Fruit fly (Drosophila melanogaster) whole organism, embryonic: ENCODE measurements around the gene Dfd.

Experiments
- BEAF-32 ChIP-seq: fragments of 200-800 bp; sonication (Bioruptor generic); optimal IDR thresholded peaks from 3 replicates; lab custom pipeline; 2017; ENCODE audit warnings: missing biosample characterization, missing genetic modification characterization, mild to moderate bottlenecking, moderate library complexity, missing genetic modification reagents
- CG10462 ChIP-seq: fragments of 200-800 bp; sonication (Bioruptor generic); optimal IDR thresholded peaks from 2 replicates; lab custom pipeline; 2016; ENCODE audit warnings: missing biosample characterization, missing genetic modification characterization
- CG11093 ChIP-seq: fragments of 200-800 bp; sonication (Bioruptor generic); IDR thresholded peaks from 3 replicates; pipeline ENCODE4 v1.3.6; 2022; ENCODE audit warnings: missing biosample characterization, missing genetic modification characterization
- CG12942 ChIP-seq: fragments of 200-800 bp; sonication (Bioruptor generic); optimal IDR thresholded peaks from 3 replicates; lab custom pipeline; 2016; ENCODE audit warnings: missing biosample characterization, missing genetic modification characterization
- CG13296 ChIP-seq: fragments of 200-800 bp; sonication (Bioruptor generic); optimal IDR thresholded peaks from 3 replicates; lab custom pipeline; 2018; ENCODE audit warnings: missing biosample characterization, mild to moderate bottlenecking, missing genetic modification characterization
- CG13424 ChIP-seq: fragments of 200-800 bp; sonication (Bioruptor generic); optimal IDR thresholded peaks from 2 replicates; lab custom pipeline; 2019; ENCODE audit warnings: missing biosample characterization, mild to moderate bottlenecking, missing genetic modification characterization, moderate library complexity
- CG1602 ChIP-seq: fragments of 200-800 bp; sonication (Bioruptor generic); optimal IDR thresholded peaks from 3 replicates; lab custom pipeline; 2016; ENCODE audit warnings: missing biosample characterization, missing genetic modification characterization
- CG1603 ChIP-seq: fragments of 200-800 bp; sonication (Bioruptor generic); optimal IDR thresholded peaks from 2 replicates; lab custom pipeline; 2019; ENCODE audit warnings: missing biosample characterization, mild to moderate bottlenecking, missing genetic modification characterization, moderate library complexity
- CG1647 ChIP-seq: fragments of 200-800 bp; sonication (Bioruptor generic); optimal IDR thresholded peaks from 3 replicates; lab custom pipeline; 2016; ENCODE audit warnings: missing biosample characterization, missing genetic modification characterization
- CG16813 ChIP-seq: fragments of 200-800 bp; sonication (Bioruptor generic); IDR thresholded peaks from 3 replicates; pipeline ENCODE4 v1.3.6; 2022; ENCODE audit warnings: missing biosample characterization, missing genetic modification characterization; ENCODE audit not compliant: partially characterized antibody
- CG17186 ChIP-seq: fragments of 200-800 bp; sonication (Bioruptor generic); optimal IDR thresholded peaks from 3 replicates; lab custom pipeline; 2017; ENCODE audit warnings: missing biosample characterization, missing genetic modification reagents, missing genetic modification characterization
- CG1792 ChIP-seq: fragments of 200-800 bp; sonication (Bioruptor generic); optimal IDR thresholded peaks from 2 replicates; lab custom pipeline; 2016; ENCODE audit warnings: missing biosample characterization, missing genetic modification characterization
- CG18619 ChIP-seq: fragments of 200-800 bp; sonication (Bioruptor generic); optimal IDR thresholded peaks from 3 replicates; lab custom pipeline; 2017; ENCODE audit warnings: missing biosample characterization, mild to moderate bottlenecking, missing genetic modification characterization
- CG31441 ChIP-seq: fragments of 200-800 bp; sonication (Bioruptor generic); IDR thresholded peaks from 2 replicates; pipeline ENCODE4 v1.3.6; 2022; ENCODE audit warnings: missing biosample characterization, missing genetic modification characterization
- CG32532 ChIP-seq: fragments of 200-800 bp; sonication (Bioruptor generic); IDR thresholded peaks from 2 replicates; pipeline ENCODE4 v1.3.6; 2022; ENCODE audit warnings: missing biosample characterization, missing genetic modification characterization
- CG32772 ChIP-seq: fragments of 200-800 bp; sonication (Bioruptor generic); IDR thresholded peaks from 2 replicates; pipeline ENCODE4 v1.3.6; 2022; ENCODE audit warnings: missing biosample characterization, missing genetic modification characterization
- CG3281 ChIP-seq: fragments of 200-800 bp; sonication (Bioruptor generic); optimal IDR thresholded peaks from 3 replicates; lab custom pipeline; 2017; ENCODE audit warnings: missing biosample characterization, mild to moderate bottlenecking, missing genetic modification characterization
- CG3726 ChIP-seq: fragments of 200-800 bp; sonication (Bioruptor generic); IDR thresholded peaks from 3 replicates; pipeline ENCODE4, ENCODE4 v1.3.6; 2022; ENCODE audit warnings: missing biosample characterization, missing genetic modification characterization
- CG4730 ChIP-seq: fragments of 200-800 bp; sonication (Bioruptor generic); IDR thresholded peaks from 2 replicates; pipeline ENCODE4 v1.3.6; 2022; ENCODE audit warnings: missing biosample characterization, missing genetic modification characterization
- CG6175 ChIP-seq: fragments of 200-800 bp; sonication (Bioruptor generic); IDR thresholded peaks from 3 replicates; pipeline ENCODE4 v1.3.6; 2022; ENCODE audit warnings: missing biosample characterization, missing genetic modification characterization
- CG6272 ChIP-seq: fragments of 200-800 bp; sonication (Bioruptor generic); IDR thresholded peaks from 2 replicates; pipeline ENCODE4 v1.3.6; 2022; ENCODE audit warnings: missing biosample characterization, missing genetic modification characterization
- CG6654 ChIP-seq: fragments of 200-800 bp; sonication (Bioruptor generic); optimal IDR thresholded peaks from 2 replicates; lab custom pipeline; 2017; ENCODE audit warnings: missing biosample characterization, mild to moderate bottlenecking, missing genetic modification characterization
- CG7271 ChIP-seq: fragments of 200-800 bp; sonication (Bioruptor generic); optimal IDR thresholded peaks from 2 replicates; lab custom pipeline; 2018; ENCODE audit warnings: missing biosample characterization, mild to moderate bottlenecking, missing genetic modification characterization, moderate library complexity
- CG8388 ChIP-seq: fragments of 200-800 bp; sonication (Bioruptor generic); optimal IDR thresholded peaks from 2 replicates; lab custom pipeline; 2019; ENCODE audit warnings: missing biosample characterization, mild to moderate bottlenecking, missing genetic modification characterization, moderate library complexity
- CG9437 ChIP-seq: fragments of 200-800 bp; sonication (Bioruptor generic); optimal IDR thresholded peaks from 2 replicates; lab custom pipeline; 2018; ENCODE audit warnings: missing biosample characterization, mild to moderate bottlenecking, missing genetic modification characterization
- CkIIα-i1 ChIP-seq: fragments of 200-800 bp; sonication (Bioruptor generic); IDR thresholded peaks from 2 replicates; pipeline ENCODE4 v1.3.6; 2022; ENCODE audit warnings: missing biosample characterization, missing genetic modification characterization
- Dek ChIP-seq: fragments of 200-800 bp; sonication (Bioruptor generic); optimal IDR thresholded peaks from 3 replicates; lab custom pipeline; 2019; ENCODE audit warnings: missing biosample characterization, mild to moderate bottlenecking, missing genetic modification characterization, moderate library complexity
- Dip3 ChIP-seq: fragments of 200-800 bp; sonication (Bioruptor generic); optimal IDR thresholded peaks from 3 replicates; lab custom pipeline; 2016; ENCODE audit warnings: missing biosample characterization, missing genetic modification characterization
- Drgx ChIP-seq: fragments of 200-800 bp; sonication (Bioruptor generic); IDR thresholded peaks from 2 replicates; pipeline ENCODE4 v1.3.6; 2022; ENCODE audit warnings: missing biosample characterization, missing genetic modification characterization
- Fer1 ChIP-seq: fragments of 200-800 bp; sonication (Bioruptor generic); optimal IDR thresholded peaks from 2 replicates; lab custom pipeline; 2017; ENCODE audit warnings: missing biosample characterization, mild to moderate bottlenecking, missing genetic modification characterization
- Fer2 ChIP-seq: fragments of 200-800 bp; sonication (Bioruptor generic); optimal IDR thresholded peaks from 2 replicates; lab custom pipeline; 2018; ENCODE audit warnings: missing biosample characterization, mild to moderate bottlenecking, missing genetic modification characterization, moderate library complexity
- Oli ChIP-seq: fragments of 200-800 bp; sonication (Bioruptor generic); optimal IDR thresholded peaks from 2 replicates; lab custom pipeline; 2018; ENCODE audit warnings: missing biosample characterization, mild to moderate bottlenecking, missing genetic modification characterization, moderate library complexity
- Opbp ChIP-seq: fragments of 200-800 bp; sonication (Bioruptor generic); IDR thresholded peaks from 3 replicates; pipeline ENCODE4 v1.3.6; 2022; ENCODE audit warnings: missing biosample characterization, missing genetic modification characterization; ENCODE audit not compliant: partially characterized antibody
- Poxn ChIP-seq: fragments of 200-800 bp; sonication (Bioruptor generic); IDR thresholded peaks from 2 replicates; pipeline ENCODE4 v1.3.6; 2022; ENCODE audit warnings: missing biosample characterization, missing genetic modification characterization
- az2 ChIP-seq: fragments of 200-800 bp; sonication (Bioruptor generic); optimal IDR thresholded peaks from 3 replicates; lab custom pipeline; 2016; ENCODE audit warnings: missing biosample characterization, missing genetic modification characterization
- bsh ChIP-seq, 2 experiments: fragments of 200-800 bp; sonication (Bioruptor generic); optimal IDR thresholded peaks; 2 replicates each; lab custom pipeline; 2017 to 2018; ENCODE audit warnings: mild to moderate bottlenecking in 2 of 2, missing biosample characterization in 2 of 2, missing genetic modification characterization in 2 of 2, moderate library complexity in 1 of 2
- chinmo ChIP-seq: fragments of 200-800 bp; sonication (Bioruptor generic); IDR thresholded peaks from 4 replicates; pipeline ENCODE4 v1.3.6; 2022; ENCODE audit warnings: missing biosample characterization, missing genetic modification characterization; ENCODE audit not compliant: partially characterized antibody
- esg ChIP-seq: fragments of 200-800 bp; sonication (Bioruptor generic); conservative IDR thresholded peaks from 2 replicates; pipeline ENCODE4 v1.3.6; 2022; ENCODE audit warnings: missing biosample characterization, missing genetic modification characterization
- ewg ChIP-seq: fragments of 200-800 bp; sonication (Bioruptor generic); optimal IDR thresholded peaks from 3 replicates; lab custom pipeline; 2017; ENCODE audit warnings: mild to moderate bottlenecking, missing biosample characterization, missing genetic modification reagents, missing genetic modification characterization
- fd96Cb ChIP-seq: fragments of 200-800 bp; sonication (Bioruptor generic); optimal IDR thresholded peaks from 2 replicates; lab custom pipeline; 2018; ENCODE audit warnings: missing biosample characterization, mild to moderate bottlenecking, missing genetic modification characterization, moderate library complexity
- ham ChIP-seq: fragments of 200-800 bp; sonication (Bioruptor generic); IDR thresholded peaks from 2 replicates; pipeline ENCODE4 v1.3.6; 2022; ENCODE audit warnings: missing biosample characterization, missing genetic modification characterization
- her ChIP-seq: fragments of 200-800 bp; sonication (Bioruptor generic); optimal IDR thresholded peaks from 2 replicates; lab custom pipeline; 2016; ENCODE audit warnings: missing biosample characterization, missing genetic modification characterization
- inv ChIP-seq: fragments of 200-800 bp; sonication (Bioruptor generic); IDR thresholded peaks from 2 replicates; pipeline ENCODE4 v1.3.6; 2022; ENCODE audit warnings: missing biosample characterization, missing genetic modification characterization; ENCODE audit not compliant: partially characterized antibody
- onecut ChIP-seq: fragments of 200-800 bp; sonication (Bioruptor generic); IDR thresholded peaks from 2 replicates; pipeline ENCODE4 v1.3.6; 2022; ENCODE audit warnings: missing biosample characterization, missing genetic modification characterization
- ro ChIP-seq: fragments of 200-800 bp; sonication (Bioruptor generic); IDR thresholded peaks from 2 replicates; pipeline ENCODE4 v1.3.6; 2022; ENCODE audit warnings: missing biosample characterization, missing genetic modification characterization
- salm ChIP-seq: fragments of 200-800 bp; sonication (Bioruptor generic); optimal IDR thresholded peaks from 2 replicates; lab custom pipeline; 2018; ENCODE audit warnings: missing biosample characterization, mild to moderate bottlenecking, missing genetic modification characterization
- tll ChIP-seq, 2 experiments: fragments of 200-800 bp in 1 of 2; fragments of >200 bp in 1 of 2; sonication (Bioruptor generic) in 1 of 2; optimal IDR thresholded peaks; 2 replicates each; lab custom pipeline; 2017 to 2019; ENCODE audit warnings: missing biosample characterization in 2 of 2, missing genetic modification characterization in 2 of 2, mild to moderate bottlenecking in 1 of 2, moderate library complexity in 1 of 2
- zen ChIP-seq: fragments of 200-800 bp; sonication (Bioruptor generic); optimal IDR thresholded peaks from 3 replicates; lab custom pipeline; 2018; ENCODE audit warnings: missing biosample characterization, mild to moderate bottlenecking, missing genetic modification characterization, moderate library complexity

Dfd gene

dm6 chr3R:6816272-6816980, 24.8 kb downstream of the Dfd start:
- TF ChIP-seq CG3281 (GFP tag; lab: Kevin White, UChicago) = no peak
- TF ChIP-seq CG3726 (GFP tag; lab: Robert Waterston, UW) = no peak
- no peak for TF ChIP-seq Fer1 (GFP tag; lab: Kevin White, UChicago)
- TF ChIP-seq CG6175 (GFP tag; lab: Robert Waterston, UW) = no peak
- TF ChIP-seq CG13296 = no peak
- peak; percentile 20 for TF ChIP-seq az2 (GFP tag; lab: Kevin White, UChicago)
- no peak for TF ChIP-seq tll (GFP tag; optimal IDR thresholded peaks at IDR 0.05; lab: Kevin White, UChicago)
- TF ChIP-seq CG32772 (GFP tag; lab: Robert Waterston, UW) = no peak
- no peak for TF ChIP-seq Dip3 (GFP tag; lab: Kevin White, UChicago)
- TF ChIP-seq Dek (tag; lab: Kevin White, UChicago) = no peak
- no peak for TF ChIP-seq salm (tag; lab: Kevin White, UChicago)
- no peak for TF ChIP-seq Poxn (GFP tag; lab: Robert Waterston, UW)
- TF ChIP-seq ham (GFP tag; lab: Robert Waterston, UW) = no peak
- no peak for TF ChIP-seq CG7271 (tag; lab: Kevin White, UChicago)
- peak; percentile 2 for TF ChIP-seq CG1792 (GFP tag; lab: Kevin White, UChicago)
- no peak for TF ChIP-seq ro (GFP tag; lab: Robert Waterston, UW)
- TF ChIP-seq CG32532 = 0 out of 2 replicates have a peak, but pooled peaks have one; percentile 24
- peak; percentile 58; the same call in 1 of the 2 replicates for TF ChIP-seq CG31441 (GFP tag; lab: Robert Waterston, UW)
- TF ChIP-seq bsh (GFP tag; optimal IDR thresholded peaks at IDR 0.05; lab: Kevin White, UChicago) = peak in 1 of 2 experiments; percentile 36
- no peak for TF ChIP-seq CG11093 (GFP tag; lab: Robert Waterston, UW)
- no peak for TF ChIP-seq esg (GFP tag; lab: Robert Waterston, UW)
- peak; percentile 9 for TF ChIP-seq ewg
- peak; percentile 17 for TF ChIP-seq her (GFP tag; lab: Kevin White, UChicago)
- TF ChIP-seq Oli = peak; percentile 22
- TF ChIP-seq CG12942 (GFP tag; lab: Kevin White, UChicago) = peak; percentile 6
- peak; percentile 55; the same call in 1 of the 3 replicates for TF ChIP-seq Opbp (GFP tag; lab: Robert Waterston, UW)
- no peak for TF ChIP-seq inv
- TF ChIP-seq CG17186 (GFP tag; lab: Kevin White, UChicago) = no peak
- peak; percentile 31 for TF ChIP-seq zen (tag; lab: Kevin White, UChicago)
- 0 out of 2 replicates have a peak, but pooled peaks have one; percentile 31 for TF ChIP-seq Drgx (GFP tag; lab: Robert Waterston, UW)
- TF ChIP-seq CG13424 (tag; lab: Kevin White, UChicago) = peak; percentile 10
- peak; percentile 12 for TF ChIP-seq CG1603
- TF ChIP-seq Fer2 (tag; lab: Kevin White, UChicago) = no peak
- TF ChIP-seq CG9437 (GFP tag; lab: Kevin White, UChicago) = peak; percentile 46
- peak; percentile 24 for TF ChIP-seq fd96Cb (tag; lab: Kevin White, UChicago)
- TF ChIP-seq CG8388 (GFP tag; lab: Kevin White, UChicago) = no peak
- TF ChIP-seq CG4730 (GFP tag; lab: Robert Waterston, UW) = no peak
- no peak for TF ChIP-seq CG6654 (GFP tag; lab: Kevin White, UChicago)
- no peak for TF ChIP-seq BEAF-32 (GFP tag; lab: Kevin White, UChicago)
- TF ChIP-seq onecut (GFP tag; lab: Robert Waterston, UW) = no peak
- no peak for TF ChIP-seq CG10462
- 0 out of 2 replicates have a peak, but pooled peaks have one; percentile 18 for TF ChIP-seq CG6272 (GFP tag; lab: Robert Waterston, UW)
- TF ChIP-seq CG1602 (GFP tag; lab: Kevin White, UChicago) = peak; percentile 20
- peak; percentile 58; the same call in 1 of the 4 replicates for TF ChIP-seq chinmo (GFP tag; lab: Robert Waterston, UW)
- TF ChIP-seq CG18619 (GFP tag; lab: Kevin White, UChicago) = peak; percentile 6
- TF ChIP-seq CG16813 (GFP tag; lab: Robert Waterston, UW) = peak; percentile 8; the same call in 1 of the 3 replicates
- no peak for TF ChIP-seq CkIIα-i1 (GFP tag; lab: Robert Waterston, UW)
- no peak for TF ChIP-seq CG1647
